Worm (Caenorhabditis elegans) whole organism, L3 larva: ENCODE measurements around the gene chil-23.

Experiments
- R02D3.7 ChIP-seq: fragments of 150-350 bp; optimal IDR thresholded peaks from 2 replicates; lab custom pipeline; 2014; ENCODE audit warnings: missing biosample characterization, missing genetic modification characterization
- ZK546.5 ChIP-seq: sonication (generic microtip); optimal IDR thresholded peaks from 2 replicates; lab custom pipeline; 2017; ENCODE audit warnings: missing biosample characterization, missing genetic modification characterization
- ama-1 ChIP-seq: fragments of 150-350 bp; optimal IDR thresholded peaks from 2 replicates; lab custom pipeline; 2018
- ceh-28 ChIP-seq: fragments of 150-350 bp; optimal IDR thresholded peaks from 2 replicates; lab custom pipeline; 2014; ENCODE audit warnings: missing biosample characterization, missing genetic modification reagents, missing genetic modification characterization
- ceh-82 ChIP-seq: fragments of 150-350 bp; optimal IDR thresholded peaks from 2 replicates; lab custom pipeline; 2014; ENCODE audit warnings: missing biosample characterization, missing genetic modification characterization
- daf-12 ChIP-seq: fragments of 150-350 bp; optimal IDR thresholded peaks from 2 replicates; lab custom pipeline; 2014; ENCODE audit warnings: missing biosample characterization, missing genetic modification reagents, missing genetic modification characterization
- egl-27 ChIP-seq: sonication (generic microtip); optimal IDR thresholded peaks from 4 replicates; lab custom pipeline; 2017; ENCODE audit warnings: missing biosample characterization, missing genetic modification reagents, missing genetic modification characterization
- egl-5 ChIP-seq: fragments of 150-350 bp; optimal IDR thresholded peaks from 2 replicates; lab custom pipeline; 2017; ENCODE audit warnings: missing biosample characterization, missing genetic modification reagents, missing genetic modification characterization, inconsistent platforms
- elt-1 ChIP-seq: fragments of 150-350 bp; optimal IDR thresholded peaks from 2 replicates; lab custom pipeline; 2014; ENCODE audit warnings: missing biosample characterization, missing genetic modification characterization
- elt-2 ChIP-seq: sonication (generic microtip); optimal IDR thresholded peaks from 2 replicates; lab custom pipeline; 2016; ENCODE audit warnings: missing genetic modification reagents, mild to moderate bottlenecking, missing genetic modification characterization, missing compliant biosample characterization
- elt-3 ChIP-seq, 3 experiments: fragments of 150-350 bp in 1 of 3; sonication (generic microtip) in 2 of 3; optimal IDR thresholded peaks; 2 replicates in 2 of 3; 4 replicates in 1 of 3; lab custom pipeline; 2014 to 2017; ENCODE audit warnings: missing biosample characterization in 3 of 3, missing genetic modification characterization in 3 of 3
- fkh-10 ChIP-seq: sonication (generic microtip); optimal IDR thresholded peaks from 2 replicates; lab custom pipeline; 2017; ENCODE audit warnings: missing biosample characterization, missing genetic modification reagents, missing genetic modification characterization
- fkh-2 ChIP-seq: fragments of 150-350 bp; optimal IDR thresholded peaks from 2 replicates; lab custom pipeline; 2014; ENCODE audit warnings: missing biosample characterization, missing genetic modification reagents, missing genetic modification characterization
- fos-1 ChIP-seq: fragments of 150-350 bp; optimal IDR thresholded peaks from 2 replicates; lab custom pipeline; 2014; ENCODE audit warnings: missing biosample characterization, missing genetic modification characterization
- hmg-11 ChIP-seq: sonication (generic microtip); optimal IDR thresholded peaks from 2 replicates; lab custom pipeline; 2016; ENCODE audit warnings: missing genetic modification characterization, missing compliant biosample characterization
- jun-1 ChIP-seq: fragments of 150-350 bp; optimal IDR thresholded peaks from 2 replicates; lab custom pipeline; 2014; ENCODE audit warnings: missing biosample characterization, missing genetic modification reagents, missing genetic modification characterization
- lin-15B ChIP-seq: fragments of 150-350 bp; optimal IDR thresholded peaks from 2 replicates; lab custom pipeline; 2014; ENCODE audit warnings: missing biosample characterization, missing genetic modification characterization
- lin-39 ChIP-seq: fragments of 150-350 bp; optimal IDR thresholded peaks from 2 replicates; lab custom pipeline; 2018; ENCODE audit warnings: missing biosample characterization, missing genetic modification reagents, missing genetic modification characterization
- lsy-12 ChIP-seq: sonication (generic microtip); optimal IDR thresholded peaks from 2 replicates; lab custom pipeline; 2016; ENCODE audit warnings: mild to moderate bottlenecking, missing genetic modification characterization, missing compliant biosample characterization
- mdl-1 ChIP-seq: fragments of 150-350 bp; optimal IDR thresholded peaks from 2 replicates; lab custom pipeline; 2014; ENCODE audit warnings: missing biosample characterization, missing genetic modification characterization
- nhr-12 ChIP-seq: fragments of 150-350 bp; optimal IDR thresholded peaks from 2 replicates; lab custom pipeline; 2014; ENCODE audit warnings: missing biosample characterization, missing genetic modification characterization
- nhr-23 ChIP-seq: fragments of 150-350 bp; optimal IDR thresholded peaks from 2 replicates; lab custom pipeline; 2014; ENCODE audit warnings: missing biosample characterization, missing genetic modification reagents, missing genetic modification characterization
- nhr-237 ChIP-seq: fragments of 150-350 bp; optimal IDR thresholded peaks from 2 replicates; lab custom pipeline; 2014; ENCODE audit warnings: missing biosample characterization, missing genetic modification characterization
- nhr-28 ChIP-seq: fragments of 150-350 bp; optimal IDR thresholded peaks from 2 replicates; lab custom pipeline; 2014; ENCODE audit warnings: missing biosample characterization, missing genetic modification characterization
- nhr-43 ChIP-seq: sonication (generic microtip); optimal IDR thresholded peaks from 2 replicates; lab custom pipeline; 2016; ENCODE audit warnings: mild to moderate bottlenecking, missing genetic modification characterization, missing compliant biosample characterization; ENCODE audit not compliant: poor library complexity, severe bottlenecking
- nhr-67 ChIP-seq: fragments of 150-350 bp; optimal IDR thresholded peaks from 2 replicates; lab custom pipeline; 2014; ENCODE audit warnings: missing biosample characterization, missing genetic modification characterization
- nhr-77 ChIP-seq: fragments of 150-350 bp; optimal IDR thresholded peaks from 2 replicates; lab custom pipeline; 2014; ENCODE audit warnings: missing biosample characterization, missing genetic modification characterization
- pha-4 ChIP-seq: fragments of 150-350 bp; optimal IDR thresholded peaks from 2 replicates; lab custom pipeline; 2014; ENCODE audit warnings: missing biosample characterization, missing genetic modification reagents, missing genetic modification characterization
- pqm-1 ChIP-seq: fragments of 150-350 bp; optimal IDR thresholded peaks from 2 replicates; lab custom pipeline; 2017; ENCODE audit warnings: missing biosample characterization, missing genetic modification characterization, inconsistent platforms
- sea-2 ChIP-seq: fragments of 150-350 bp; sonication (generic microtip); optimal IDR thresholded peaks from 4 replicates; lab custom pipeline; 2014; ENCODE audit warnings: missing biosample characterization, missing genetic modification reagents, missing genetic modification characterization
- snpc-4 ChIP-seq: fragments of 150-350 bp; optimal IDR thresholded peaks from 2 replicates; lab custom pipeline; 2014; ENCODE audit warnings: missing biosample characterization, missing genetic modification characterization
- tbx-2 ChIP-seq: sonication (generic microtip); optimal IDR thresholded peaks from 2 replicates; lab custom pipeline; 2016; ENCODE audit warnings: mild to moderate bottlenecking, missing genetic modification characterization, missing compliant biosample characterization
- unc-39 ChIP-seq: sonication (generic microtip); optimal IDR thresholded peaks from 4 replicates; lab custom pipeline; 2017; ENCODE audit warnings: missing biosample characterization, missing genetic modification characterization
- unc-62 ChIP-seq: fragments of 150-350 bp; sonication (generic microtip); optimal IDR thresholded peaks from 4 replicates; lab custom pipeline; 2014; ENCODE audit warnings: missing biosample characterization, missing genetic modification reagents, missing genetic modification characterization
- zag-1 ChIP-seq: fragments of 150-350 bp; optimal IDR thresholded peaks from 2 replicates; lab custom pipeline; 2014; ENCODE audit warnings: missing biosample characterization, missing genetic modification characterization
- ztf-11 ChIP-seq: fragments of 150-350 bp; optimal IDR thresholded peaks from 2 replicates; lab custom pipeline; 2014; ENCODE audit warnings: missing biosample characterization, missing genetic modification characterization
- ztf-4 ChIP-seq: fragments of 150-350 bp; optimal IDR thresholded peaks from 2 replicates; lab custom pipeline; 2014; ENCODE audit warnings: missing biosample characterization, missing genetic modification characterization

Gene chil-23

DNA sequence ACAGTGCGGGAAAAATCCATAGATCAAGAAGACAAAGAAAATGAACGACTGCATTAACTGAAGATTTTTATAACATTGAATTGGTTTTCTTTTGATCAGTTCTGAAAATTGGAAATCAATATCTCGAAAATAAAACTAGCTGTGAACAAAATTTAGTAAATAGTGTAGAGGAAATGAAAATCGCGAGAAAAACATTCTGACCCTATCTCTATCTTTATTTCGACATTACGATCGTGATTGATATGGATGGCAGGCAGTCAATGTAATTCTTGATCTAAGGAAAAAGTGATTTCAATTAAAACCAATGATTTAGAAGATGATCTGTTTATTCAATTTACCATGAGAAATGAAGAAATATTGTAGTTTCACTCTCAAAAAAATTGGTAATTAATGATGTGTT is 32.4 kb downstream of the chil-23 start, which contains the start of gene kin-16:
Gene kin-16 (minus strand): TSS at position 101 of the 400 bp plus-strand sequence.
- TF ChIP-seq lin-39 (tag; lab: Kevin White, UChicago) (no peak), nhr-12 (tag; lab: Kevin White, UChicago) (no peak)
- TF ChIP-seq, all 47 proteins: peak for 0

ce11 chrII:9433609-9434008 is 34.8 kb downstream of the chil-23 start, which contains the start of gene kin-15:
Gene kin-15 (minus strand): TSS chrII:9433709.
- TF ChIP-seq ztf-4 (tag; lab: Kevin White, UChicago) (no peak), ceh-82 (tag; lab: Kevin White, UChicago) (no peak), ztf-11 (tag; lab: Kevin White, UChicago) (no peak), fkh-2 (no peak), nhr-77 (tag; lab: Kevin White, UChicago) (no peak), unc-39 (tag; lab: Kevin White, UChicago) (no peak), nhr-43 (tag; lab: Kevin White, UChicago) (no peak), unc-62 (GFP tag; lab: Kevin White, UChicago) (no peak), snpc-4 (tag; lab: Kevin White, UChicago) (no peak), lsy-12 (tag; lab: Kevin White, UChicago) (no peak), fos-1 (tag; lab: Kevin White, UChicago) (no peak), nhr-12 (tag; lab: Kevin White, UChicago) (no peak), R02D3.7 (no peak)

- TF ChIP-seq fkh-10 (peak; percentile 75), elt-1 (tag; lab: Kevin White, UChicago) (no peak)
- TF ChIP-seq, all 47 proteins: peak for 1
Observed at ce11 chrII:9431119-9431518, 37.3 kb downstream of the chil-23 start.

- peak; percentile 5 for TF ChIP-seq hmg-11 (tag; lab: Kevin White, UChicago)
- no peak for TF ChIP-seq nhr-237 (tag; lab: Kevin White, UChicago)
- no peak for TF ChIP-seq elt-1 (tag; lab: Kevin White, UChicago)
- no peak for TF ChIP-seq nhr-43 (tag; lab: Kevin White, UChicago)
- peak; percentile 78 for TF ChIP-seq pha-4 (tag; lab: Kevin White, UChicago)
- TF ChIP-seq, all 47 proteins: peak for 2
Observed at ce11 chrII:9427644-9428043, 40.8 kb downstream of the chil-23 start, which contains the start of gene M176.5. Gene M176.5 (minus strand): TSS chrII:9427744.

ce11 chrII:9426076-9426475 is 42.3 kb downstream of the chil-23 start, which contains the start of gene M176.10:
Gene M176.10 (minus strand): TSS chrII:9426176.
- TF ChIP-seq ZK546.5 (tag; lab: Kevin White, UChicago) (no peak), nhr-23 (tag; lab: Kevin White, UChicago) (no peak), nhr-237 (tag; lab: Kevin White, UChicago) (no peak), snpc-4 (tag; lab: Kevin White, UChicago) (no peak), egl-5 (tag; lab: Kevin White, UChicago) (no peak), unc-62 (GFP tag; lab: Kevin White, UChicago) (no peak), egl-27 (tag; lab: Kevin White, UChicago) (no peak), nhr-28 (no peak), tbx-2 (tag; lab: Kevin White, UChicago) (no peak), ztf-4 (tag; lab: Kevin White, UChicago) (no peak), sea-2 (no peak), R02D3.7 (no peak)

DNA sequence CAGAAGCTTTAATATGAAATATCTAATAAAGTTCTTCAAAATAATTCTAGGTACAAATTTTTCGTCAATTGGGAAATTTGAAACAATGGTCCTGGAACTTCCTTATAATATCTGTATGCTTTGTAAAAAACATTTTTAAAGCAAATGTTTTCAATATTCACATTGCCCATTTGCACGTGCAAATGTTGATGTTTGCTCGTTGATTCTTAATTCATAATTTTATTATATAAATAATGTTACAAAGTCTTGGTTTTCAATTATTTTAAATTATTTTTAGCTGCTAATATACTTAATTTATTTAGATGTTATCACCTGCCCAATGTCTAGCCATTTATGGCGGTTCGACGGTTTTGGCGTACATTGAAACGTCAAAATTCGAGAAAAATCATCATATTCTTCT is 46.4 kb downstream of the chil-23 start, which contains the start of gene M176.11:
Gene M176.11 (plus strand): TSS at position 301 of the 400 bp plus-strand sequence.
- TF ChIP-seq hmg-11 (tag; lab: Kevin White, UChicago): no peak
- TF ChIP-seq ceh-28 (tag; lab: Kevin White, UChicago): no peak
- no peak for TF ChIP-seq mdl-1 (tag; lab: Kevin White, UChicago)

DNA sequence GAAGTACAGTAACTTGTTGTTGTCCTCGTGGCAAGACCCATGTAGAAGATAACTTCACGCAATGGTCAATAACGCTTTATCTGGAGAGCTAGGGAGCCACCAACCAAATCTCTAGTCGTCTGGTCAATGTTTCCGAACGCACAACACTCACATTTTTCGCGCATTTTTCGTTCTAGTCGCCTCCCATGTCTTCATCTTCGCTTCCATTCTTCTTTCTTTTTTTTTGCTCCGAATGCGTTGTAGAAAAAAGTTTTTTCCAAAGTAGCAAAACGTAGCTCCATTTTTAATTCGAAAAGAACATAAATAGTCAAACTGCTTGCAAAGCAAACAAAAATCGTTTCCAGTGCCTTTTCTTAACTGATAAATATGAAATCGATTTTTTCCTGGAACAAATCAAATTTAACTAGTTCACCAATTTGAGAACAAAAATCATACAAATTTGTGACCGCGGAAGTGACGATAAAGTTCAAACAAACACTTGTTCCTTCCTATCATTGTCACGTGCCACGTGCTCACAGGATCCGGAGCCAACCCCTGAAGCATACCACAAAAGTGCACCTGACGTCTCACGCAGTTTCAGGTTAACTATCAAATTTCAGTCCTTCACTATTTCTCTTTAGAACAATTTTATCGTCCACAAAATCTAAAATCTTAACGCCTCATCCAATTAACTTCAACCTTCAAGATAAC is 49.4 kb downstream of the chil-23 start:
- TF ChIP-seq nhr-77 (tag; lab: Kevin White, UChicago) (no peak), daf-12 (tag; lab: Kevin White, UChicago) (no peak), nhr-23 (tag; lab: Kevin White, UChicago) (no peak), elt-3 (tag; optimal IDR thresholded peaks at IDR 0.05; lab: Kevin White, UChicago) (no peak), mdl-1 (tag; lab: Kevin White, UChicago) (no peak), snpc-4 (tag; lab: Kevin White, UChicago) (no peak), ama-1 (lab: Kevin White, UChicago) (no peak), lin-15B (no peak), nhr-67 (tag; lab: Kevin White, UChicago) (no peak), fkh-2 (no peak), ceh-82 (tag; lab: Kevin White, UChicago) (no peak), jun-1 (tag; lab: Kevin White, UChicago) (peak; percentile 26), pha-4 (tag; lab: Kevin White, UChicago) (peak; percentile 13), pqm-1 (tag; lab: Kevin White, UChicago) (peak; percentile 55), sea-2 (no peak), nhr-237 (tag; lab: Kevin White, UChicago) (no peak), zag-1 (tag; lab: Kevin White, UChicago) (no peak), egl-5 (tag; lab: Kevin White, UChicago) (no peak), ZK546.5 (tag; lab: Kevin White, UChicago) (no peak), elt-2 (tag; lab: Kevin White, UChicago) (peak; percentile 39), tbx-2 (tag; lab: Kevin White, UChicago) (no peak)
